Worm (Caenorhabditis elegans): ENCODE data around the gene srv-15.

- TF ChIP-seq ama-1 (optimal IDR thresholded peaks at IDR 0.05) (no peak), F13C5.2 (tag; optimal IDR thresholded peaks at IDR 0.05) (no peak), aly-1 (tag; optimal IDR thresholded peaks at IDR 0.05) (no peak), ceh-36 (tag; optimal IDR thresholded peaks at IDR 0.05) (no peak), B0310.2 (tag; optimal IDR thresholded peaks at IDR 0.05) (no peak), scrt-1 (GFP tag; IDR thresholded peaks at IDR 0.05) (no peak), hmg-4 (GFP tag; optimal IDR thresholded peaks at IDR 0.05) (no peak), hnd-1 (tag; optimal IDR thresholded peaks at IDR 0.05) (no peak), ceh-13 (GFP tag; optimal IDR thresholded peaks at IDR 0.05) (no peak), tra-4 (tag; optimal IDR thresholded peaks at IDR 0.05) (no peak), sea-1 (GFP tag; conservative IDR thresholded peaks at IDR 0.05) (no peak)
Measured at ce11 chrIV:15950838-15951581, 44.6 kb downstream of the srv-15 start, which contains the start of gene ifas-3.

All from whole organism, early embryonic.